Fruit fly (Drosophila melanogaster): ENCODE data around the gene ex.

The ex gene

DNA sequence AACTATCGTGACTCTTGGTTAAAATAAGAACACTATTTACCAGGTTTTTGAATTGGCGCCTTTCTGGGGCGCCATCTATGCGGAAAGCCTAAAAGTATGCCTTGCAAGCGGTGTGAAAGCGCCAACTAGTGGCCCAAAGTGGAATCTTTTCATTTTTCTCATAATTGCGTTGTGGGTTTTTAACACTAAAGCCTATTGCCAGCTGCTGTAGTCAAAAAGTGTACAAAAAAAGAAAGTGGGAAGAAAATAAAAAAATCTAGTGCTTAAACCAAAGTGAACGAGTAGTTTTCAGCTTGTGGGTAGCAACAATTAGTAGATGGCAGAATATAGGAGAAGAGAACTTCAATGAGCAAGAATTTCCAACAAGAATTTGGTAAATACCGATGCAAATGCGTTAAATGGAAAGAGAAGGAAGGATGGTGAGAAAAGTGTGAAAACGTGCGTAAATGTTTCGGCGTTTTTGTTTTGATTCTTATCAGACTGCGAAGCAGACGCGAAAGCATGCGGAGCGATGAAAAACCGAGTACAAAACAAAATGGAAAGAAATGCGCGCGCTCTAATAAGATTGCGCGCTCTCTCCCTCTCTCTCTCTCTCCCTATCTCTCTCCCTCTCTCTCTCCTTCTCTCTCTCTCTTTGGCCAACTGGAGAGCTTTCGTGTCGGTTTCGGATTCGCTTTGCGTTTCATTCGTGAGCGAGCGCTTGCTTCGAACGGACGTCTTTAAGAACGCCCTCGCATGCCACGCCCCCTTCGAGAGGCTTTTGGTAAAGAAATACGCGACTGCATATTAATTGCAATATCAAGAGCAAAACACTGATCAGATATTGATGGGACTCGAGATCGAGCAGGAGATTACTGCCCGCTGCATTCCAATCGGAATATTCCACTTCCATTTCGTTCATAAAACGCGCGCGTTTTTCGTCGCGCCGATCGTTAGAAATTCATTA lies 59.4 kb downstream of the ex start (continued):
- peak; percentile 70 for TF ChIP-seq CG7786 (GFP tag; optimal IDR thresholded peaks at IDR 0.05)
- TF ChIP-seq CG11696 (GFP tag; IDR thresholded peaks at IDR 0.05), result peak; percentile 64; the same call in 1 of the 2 replicates
- peak; percentile 97 for TF ChIP-seq Lhr (GFP tag; optimal IDR thresholded peaks at IDR 0.05)
- no peak for TF ChIP-seq CG3995 (GFP tag; optimal IDR thresholded peaks at IDR 0.05)
- TF ChIP-seq z (GFP tag; IDR thresholded peaks at IDR 0.05), result 0 out of 3 replicates have a peak, but pooled peaks have one; percentile 59
- peak; percentile 24 for TF ChIP-seq HHEX (GFP tag; optimal IDR thresholded peaks at IDR 0.05)
- TF ChIP-seq CG42726 (GFP tag; IDR thresholded peaks at IDR 0.05; ENCODE audit: partially characterized antibody), result peak; percentile 86
- TF ChIP-seq CG8388 (GFP tag; optimal IDR thresholded peaks at IDR 0.05), result peak; percentile 14
- peak; percentile 35 for TF ChIP-seq Usf (GFP tag; optimal IDR thresholded peaks at IDR 0.05)
- TF ChIP-seq CG6765 (GFP tag; optimal IDR thresholded peaks at IDR 0.05), result peak; percentile 33
- peak; percentile 64 for TF ChIP-seq Sry-δ (GFP tag; optimal IDR thresholded peaks at IDR 0.05)
- peak; percentile 71 for TF ChIP-seq nmo (GFP tag; optimal IDR thresholded peaks at IDR 0.05)
- no peak for TF ChIP-seq CG7745 (tag; optimal IDR thresholded peaks at IDR 0.05)
- peak; percentile 40; the same call in 1 of the 2 replicates for TF ChIP-seq ttk (GFP tag; IDR thresholded peaks at IDR 0.05)
- peak; percentile 23 for TF ChIP-seq Oli (tag; optimal IDR thresholded peaks at IDR 0.05)
- TF ChIP-seq dan (GFP tag; IDR thresholded peaks at IDR 0.05), result no peak
- peak; percentile 96 for TF ChIP-seq lbe (GFP tag; optimal IDR thresholded peaks at IDR 0.05)
- TF ChIP-seq E2f2 (GFP tag; IDR thresholded peaks at IDR 0.05), result peak; percentile 100
- peak; percentile 53 for TF ChIP-seq grau (tag; optimal IDR thresholded peaks at IDR 0.05)
- peak in 1 of 2 experiments; percentile 11 for TF ChIP-seq tll (GFP tag; optimal IDR thresholded peaks at IDR 0.05)
- TF ChIP-seq slou (GFP tag; optimal IDR thresholded peaks at IDR 0.05), result peak; percentile 30
- no peak; the same call in 1 of the 2 replicates for TF ChIP-seq Ravus (GFP tag; IDR thresholded peaks at IDR 0.05)
- peak; percentile 76 for TF ChIP-seq B-H2 (GFP tag; optimal IDR thresholded peaks at IDR 0.05)
- TF ChIP-seq E2f1 (GFP tag; IDR thresholded peaks at IDR 0.05), result peak; percentile 66
- peak; percentile 87 for TF ChIP-seq chm (GFP tag; IDR thresholded peaks at IDR 0.05)
- no peak for TF ChIP-seq C15 (GFP tag; IDR thresholded peaks at IDR 0.05)
- TF ChIP-seq ash1 (GFP tag; optimal IDR thresholded peaks at IDR 0.05), result peak; percentile 39
- TF ChIP-seq B-H1 (GFP tag; IDR thresholded peaks at IDR 0.05), result no peak; the same call in 1 of the 3 replicates
- peak; percentile 42 for TF ChIP-seq CG9727 (GFP tag; optimal IDR thresholded peaks at IDR 0.05)
- TF ChIP-seq Vsx1 (GFP tag; optimal IDR thresholded peaks at IDR 0.05), result peak; percentile 46
- no peak for TF ChIP-seq CG32767 (GFP tag; IDR thresholded peaks at IDR 0.05)
- TF ChIP-seq CG10209 (GFP tag; optimal IDR thresholded peaks at IDR 0.05), result peak; percentile 46
- peak; percentile 64; the same call in 2 of the 3 replicates for TF ChIP-seq ase (GFP tag; IDR thresholded peaks at IDR 0.05)
- TF ChIP-seq CG12659 (GFP tag; optimal IDR thresholded peaks at IDR 0.05), result peak; percentile 67
- TF ChIP-seq CG33213 (GFP tag; optimal IDR thresholded peaks at IDR 0.05), result peak; percentile 95
- TF ChIP-seq CG4282 (GFP tag; optimal IDR thresholded peaks at IDR 0.05), result peak; percentile 25
- peak; percentile 67 for TF ChIP-seq kah (GFP tag; optimal IDR thresholded peaks at IDR 0.05)
- peak; percentile 24; the same call in 1 of the 2 replicates for TF ChIP-seq Adf1 (GFP tag; IDR thresholded peaks at IDR 0.05)
- peak; percentile 71 for TF ChIP-seq CG11085 (GFP tag; IDR thresholded peaks at IDR 0.05)
- TF ChIP-seq CG11695 (GFP tag; IDR thresholded peaks at IDR 0.05), result peak; percentile 31; the same call in 1 of the 3 replicates
- TF ChIP-seq dysf (GFP tag; IDR thresholded peaks at IDR 0.05), result peak; percentile 66; the same call in 2 of the 3 replicates
- TF ChIP-seq zfh2 (GFP tag; optimal IDR thresholded peaks at IDR 0.05), result peak; percentile 49
- TF ChIP-seq chn (GFP tag; optimal IDR thresholded peaks at IDR 0.05), result peak; percentile 77
- peak; percentile 75 for TF ChIP-seq Atf6 (GFP tag; IDR thresholded peaks at IDR 0.05)
- TF ChIP-seq Xrp1 (GFP tag; IDR thresholded peaks at IDR 0.05), result peak; percentile 56
- TF ChIP-seq crp (GFP tag; optimal IDR thresholded peaks at IDR 0.05), result peak; percentile 61 to 91
- TF ChIP-seq CG15514 (GFP tag; optimal IDR thresholded peaks at IDR 0.05), result peak; percentile 82
- peak; percentile 37 for TF ChIP-seq Sin3A (optimal IDR thresholded peaks at IDR 0.05)
